Worm (Caenorhabditis elegans) whole organism, young adult: ENCODE data around the gene copd-1.

Source experiments
- B0035.1 ChIP-seq: sonication (generic microtip); optimal IDR thresholded peaks from 2 replicates; lab custom pipeline; 2016; ENCODE audit warnings: missing genetic modification characterization, mild to moderate bottlenecking, missing compliant biosample characterization, missing genotype, missing genetic modification reagents
- B0261.1 ChIP-seq: sonication (generic microtip); optimal IDR thresholded peaks from 2 replicates; lab custom pipeline; 2016; ENCODE audit warnings: mild to moderate bottlenecking, missing genetic modification characterization, moderate library complexity, missing compliant biosample characterization
- F33H1.4 ChIP-seq: fragments of 200-800 bp; sonication (Bioruptor generic); IDR thresholded peaks from 2 replicates; pipeline ENCODE4 v1.3.6; 2022; ENCODE audit warnings: missing genetic modification reagents, missing genetic modification characterization, missing compliant biosample characterization
- F39B2.1 ChIP-seq: fragments of 200-800 bp; sonication (Bioruptor generic); IDR thresholded peaks from 2 replicates; pipeline ENCODE4 v1.3.6; 2022; ENCODE audit warnings: missing genetic modification reagents, missing genetic modification characterization, missing compliant biosample characterization
- F49E8.2 ChIP-seq: sonication (generic microtip); optimal IDR thresholded peaks from 3 replicates; lab custom pipeline; 2017; ENCODE audit warnings: missing genetic modification characterization, mild to moderate bottlenecking, missing compliant biosample characterization, antibody characterized with exemption, moderate library complexity; ENCODE audit not compliant: insufficient read depth
- F57C9.4 ChIP-seq: sonication (generic microtip); optimal IDR thresholded peaks from 2 replicates; lab custom pipeline; 2017; ENCODE audit warnings: mild to moderate bottlenecking, missing genetic modification characterization, missing compliant biosample characterization
- akir-1 ChIP-seq: fragments of 200-800 bp; sonication (Bioruptor generic); optimal IDR thresholded peaks from 2 replicates; lab custom pipeline; 2018; ENCODE audit warnings: mild to moderate bottlenecking, missing genetic modification characterization, moderate library complexity, missing compliant biosample characterization
- ama-1 ChIP-seq, 3 experiments: fragments of 150-350 bp in 1 of 3; sonication (generic microtip) in 2 of 3; optimal IDR thresholded peaks; 2 replicates each; lab custom pipeline; 2014 to 2018; ENCODE audit warnings: missing biosample characterization in 2 of 3, missing genetic modification characterization in 2 of 3, missing genetic modification reagents in 2 of 3
- aptf-3 ChIP-seq: fragments of 200-800 bp; sonication (Bioruptor generic); IDR thresholded peaks from 2 replicates; pipeline ENCODE4 v1.3.6; 2022; ENCODE audit warnings: missing genetic modification characterization, missing compliant biosample characterization
- bed-1 ChIP-seq: fragments of 200-800 bp; sonication (Bioruptor generic); IDR thresholded peaks from 2 replicates; pipeline ENCODE4 v1.3.6; 2022; ENCODE audit warnings: missing genetic modification reagents, missing genetic modification characterization, missing compliant biosample characterization
- bed-2 ChIP-seq: fragments of 200-800 bp; sonication (Bioruptor generic); IDR thresholded peaks from 2 replicates; pipeline ENCODE4 v1.3.6; 2022; ENCODE audit warnings: missing genetic modification reagents, missing genetic modification characterization, missing compliant biosample characterization
- cebp-2 ChIP-seq: fragments of 200-800 bp; sonication (Bioruptor generic); IDR thresholded peaks from 2 replicates; pipeline ENCODE4 v1.3.6; 2022; ENCODE audit warnings: missing genetic modification characterization, missing compliant biosample characterization
- ceh-58 ChIP-seq: fragments of 200-800 bp; sonication (Bioruptor generic); IDR thresholded peaks from 2 replicates; pipeline ENCODE4 v1.3.6; 2022; ENCODE audit warnings: missing genetic modification characterization, missing compliant biosample characterization
- ceh-91 ChIP-seq: fragments of 200-800 bp; sonication (Bioruptor generic); IDR thresholded peaks from 2 replicates; pipeline ENCODE4 v1.3.6; 2022; ENCODE audit warnings: missing genetic modification reagents, missing genetic modification characterization, missing compliant biosample characterization
- dox-1 ChIP-seq: fragments of 200-800 bp; sonication (Bioruptor generic); IDR thresholded peaks from 2 replicates; pipeline ENCODE4 v1.3.6; 2022; ENCODE audit warnings: missing genetic modification reagents, missing genetic modification characterization, missing compliant biosample characterization
- egl-44 ChIP-seq: fragments of 200-800 bp; sonication (Bioruptor generic); IDR thresholded peaks from 2 replicates; pipeline ENCODE4 v1.3.6; 2022; ENCODE audit warnings: missing genetic modification reagents, missing genetic modification characterization, missing compliant biosample characterization
- ets-4 ChIP-seq: fragments of 200-800 bp; sonication (Bioruptor generic); optimal IDR thresholded peaks from 2 replicates; lab custom pipeline; 2018; ENCODE audit warnings: mild to moderate bottlenecking, missing genetic modification characterization, missing compliant biosample characterization
- gei-17 ChIP-seq: fragments of 200-800 bp; sonication (Bioruptor generic); optimal IDR thresholded peaks from 2 replicates; lab custom pipeline; 2018; ENCODE audit warnings: mild to moderate bottlenecking, missing genetic modification characterization, missing compliant biosample characterization
- him-1 ChIP-seq: sonication (generic microtip); optimal IDR thresholded peaks from 2 replicates; lab custom pipeline; 2016; ENCODE audit warnings: missing genotype, missing genetic modification reagents, missing genetic modification characterization, missing compliant biosample characterization
- hlh-26 ChIP-seq: fragments of 200-800 bp; sonication (Bioruptor generic); conservative IDR thresholded peaks from 2 replicates; pipeline ENCODE4 v1.3.6; 2022; ENCODE audit warnings: missing genetic modification reagents, missing genetic modification characterization, missing compliant biosample characterization
- let-607 ChIP-seq, 2 experiments: fragments of 200-800 bp in 1 of 2; sonication (Bioruptor generic) in 1 of 2; sonication (generic microtip) in 1 of 2; optimal IDR thresholded peaks; 2 replicates each; lab custom pipeline; 2016 to 2018; ENCODE audit warnings: mild to moderate bottlenecking in 2 of 2, missing compliant biosample characterization in 2 of 2, missing genetic modification characterization in 2 of 2, moderate library complexity in 2 of 2, missing genotype in 1 of 2
- lin-35 ChIP-seq, 3 experiments: fragments of 150-350 bp in 2 of 3; sonication (generic microtip) in 1 of 3; optimal IDR thresholded peaks; 2 replicates each; lab custom pipeline; 2014 to 2018; ENCODE audit warnings: missing biosample characterization in 3 of 3, missing genetic modification characterization in 3 of 3, missing genetic modification reagents in 3 of 3
- lin-40 ChIP-seq: sonication (generic microtip); optimal IDR thresholded peaks from 2 replicates; lab custom pipeline; 2016; ENCODE audit warnings: missing genetic modification characterization, mild to moderate bottlenecking, missing compliant biosample characterization, missing genotype, missing genetic modification reagents
- lir-1 ChIP-seq: fragments of 200-800 bp; sonication (Bioruptor generic); conservative IDR thresholded peaks from 2 replicates; pipeline ENCODE4 v1.3.6; 2022; ENCODE audit warnings: missing genetic modification reagents, missing genetic modification characterization, missing compliant biosample characterization
- madf-3 ChIP-seq: fragments of 200-800 bp; sonication (Bioruptor generic); IDR thresholded peaks from 2 replicates; pipeline ENCODE4 v1.3.6; 2022; ENCODE audit warnings: missing genetic modification reagents, missing genetic modification characterization, missing compliant biosample characterization
- mcd-1 ChIP-seq: fragments of 200-800 bp; sonication (Bioruptor generic); IDR thresholded peaks from 2 replicates; pipeline ENCODE4 v1.3.6; 2022; ENCODE audit warnings: missing genetic modification reagents, missing genetic modification characterization, missing compliant biosample characterization
- nfya-2 ChIP-seq: fragments of 200-800 bp; sonication (Bioruptor generic); IDR thresholded peaks from 2 replicates; pipeline ENCODE4 v1.3.6; 2022; ENCODE audit warnings: missing genetic modification reagents, missing genetic modification characterization, missing compliant biosample characterization
- nfyb-1 ChIP-seq: fragments of 200-800 bp; sonication (Bioruptor generic); IDR thresholded peaks from 2 replicates; pipeline ENCODE4 v1.3.6; 2022; ENCODE audit warnings: missing genetic modification reagents, missing genetic modification characterization, missing compliant biosample characterization
- nhr-179 ChIP-seq: sonication (generic microtip); optimal IDR thresholded peaks from 2 replicates; lab custom pipeline; 2016; ENCODE audit warnings: mild to moderate bottlenecking, missing genetic modification characterization, missing compliant biosample characterization
- nhr-80 ChIP-seq: sonication (generic microtip); optimal IDR thresholded peaks from 2 replicates; lab custom pipeline; 2016; ENCODE audit warnings: missing genetic modification characterization, missing compliant biosample characterization
- pbrm-1 ChIP-seq: fragments of 200-800 bp; sonication (Bioruptor generic); IDR thresholded peaks from 2 replicates; pipeline ENCODE4 v1.3.6; 2022; ENCODE audit warnings: missing genetic modification reagents, missing genetic modification characterization, missing compliant biosample characterization
- repo-1 ChIP-seq: sonication (generic microtip); optimal IDR thresholded peaks from 2 replicates; lab custom pipeline; 2017; ENCODE audit warnings: mild to moderate bottlenecking, missing genetic modification characterization, missing compliant biosample characterization
- sea-2 ChIP-seq: fragments of 200-800 bp; sonication (Bioruptor generic); IDR thresholded peaks from 2 replicates; pipeline ENCODE4 v1.3.6; 2022; ENCODE audit warnings: missing genetic modification characterization, missing compliant biosample characterization
- snpc-1.3 ChIP-seq: sonication (generic microtip); optimal IDR thresholded peaks from 2 replicates; lab custom pipeline; 2017; ENCODE audit warnings: missing genetic modification characterization, mild to moderate bottlenecking, missing compliant biosample characterization, antibody characterized with exemption, moderate library complexity, missing genotype, missing genetic modification reagents; ENCODE audit not compliant: insufficient read depth
- snpc-4 ChIP-seq, 5 experiments: fragments of 150-350 bp in 1 of 5; sonication (generic microtip) in 4 of 5; optimal IDR thresholded peaks; 2 replicates each; lab custom pipeline; 2014 to 2018; ENCODE audit warnings: missing genetic modification characterization in 5 of 5, missing biosample characterization in 3 of 5, antibody characterized with exemption in 2 of 5, mild to moderate bottlenecking in 2 of 5, missing compliant biosample characterization in 2 of 5, missing genotype in 2 of 5, moderate library complexity in 2 of 5, missing genetic modification reagents in 1 of 5
- somi-1 ChIP-seq: fragments of 200-800 bp; sonication (Bioruptor generic); optimal IDR thresholded peaks from 2 replicates; lab custom pipeline; 2018; ENCODE audit warnings: mild to moderate bottlenecking, missing genetic modification characterization, missing compliant biosample characterization
- tbp1 ChIP-seq: fragments of 200-800 bp; sonication (Bioruptor generic); optimal IDR thresholded peaks from 2 replicates; lab custom pipeline; 2018; ENCODE audit warnings: mild to moderate bottlenecking, missing genetic modification characterization, missing compliant biosample characterization
- unc-130 ChIP-seq: sonication (generic microtip); optimal IDR thresholded peaks from 2 replicates; lab custom pipeline; 2016; ENCODE audit warnings: missing genetic modification reagents, missing genetic modification characterization, missing compliant biosample characterization
- xnd-1 ChIP-seq: sonication (generic microtip); optimal IDR thresholded peaks from 2 replicates; lab custom pipeline; 2016; ENCODE audit warnings: missing genotype, missing genetic modification reagents, missing genetic modification characterization, missing compliant biosample characterization
- ztf-18 ChIP-seq: sonication (generic microtip); optimal IDR thresholded peaks from 2 replicates; lab custom pipeline; 2016; ENCODE audit warnings: missing genotype, mild to moderate bottlenecking, missing genetic modification characterization, missing compliant biosample characterization
- ztf-26 ChIP-seq: sonication (generic microtip); optimal IDR thresholded peaks from 2 replicates; lab custom pipeline; 2017; ENCODE audit warnings: missing genetic modification characterization, missing compliant biosample characterization
- ztf-6 ChIP-seq: fragments of 200-800 bp; sonication (Bioruptor generic); IDR thresholded peaks from 2 replicates; pipeline ENCODE4 v1.3.6; 2022; ENCODE audit warnings: missing genetic modification reagents, missing genetic modification characterization, missing compliant biosample characterization

Gene copd-1

ce11 chrIII:6612282-6612681 lies 12.5 kb downstream of the copd-1 start, which contains the start of gene ctsa-4.2:
Gene ctsa-4.2 (plus strand): TSS chrIII:6612528.
- TF ChIP-seq nhr-80 (peak; percentile 70), egl-44 (GFP tag; lab: Robert Waterston, UW) (no peak), B0035.1 (tag; lab: Kevin White, UChicago) (no peak), pbrm-1 (no peak), ama-1 (optimal IDR thresholded peaks at IDR 0.05; lab: Kevin White, UChicago) (no peak), ama-1 (GFP tag; optimal IDR thresholded peaks at IDR 0.05; lab: Kevin White, UChicago) (no peak)
- TF ChIP-seq, all 124 proteins: peak for 1

ce11 chrIII:6610522-6610921 lies 14.2 kb downstream of the copd-1 start, which contains the start of gene srh-40:
Gene srh-40 (plus strand): TSS chrIII:6610822.
- no peak for TF ChIP-seq B0035.1 (tag; lab: Kevin White, UChicago)
- TF ChIP-seq gei-17 (GFP tag; lab: Kevin White, UChicago): no peak
- TF ChIP-seq F49E8.2: no peak
- no peak for TF ChIP-seq hlh-26
- TF ChIP-seq, all 124 proteins: peak for 0

ce11 chrIII:6608101-6608672 lies 16.6 kb downstream of the copd-1 start, which contains the start of the genes mdh-2 and F20H11.4:
Gene mdh-2 (minus strand): TSS chrIII:6608106.
Gene F20H11.4 (plus strand): TSS chrIII:6608622.
- TF ChIP-seq ceh-91: peak; percentile 44; the same call in 1 of the 2 replicates
- peak; percentile 38 for TF ChIP-seq nhr-80
- TF ChIP-seq madf-3 (GFP tag; lab: Robert Waterston, UW): no peak
- peak; percentile 52; the same call in 1 of the 2 replicates for TF ChIP-seq nfyb-1 (GFP tag; lab: Robert Waterston, UW)
- peak; percentile 53 for TF ChIP-seq snpc-1.3 (tag; lab: Kevin White, UChicago)
- TF ChIP-seq bed-2 (GFP tag; lab: Robert Waterston, UW): no peak
- TF ChIP-seq lin-40 (tag; lab: Kevin White, UChicago): peak; percentile 37
- TF ChIP-seq nfya-2: no peak
- TF ChIP-seq ama-1 (optimal IDR thresholded peaks at IDR 0.05; lab: Kevin White, UChicago): no peak
- no peak for TF ChIP-seq ama-1 (GFP tag; optimal IDR thresholded peaks at IDR 0.05; lab: Kevin White, UChicago)
- TF ChIP-seq F49E8.2: peak; percentile 56
- TF ChIP-seq lir-1 (GFP tag; lab: Robert Waterston, UW): no peak
- TF ChIP-seq sea-2 (GFP tag; lab: Robert Waterston, UW): no peak
- no peak for TF ChIP-seq unc-130 (GFP tag; lab: Kevin White, UChicago)
- TF ChIP-seq ztf-26 (tag; lab: Kevin White, UChicago): no peak
- no peak for TF ChIP-seq repo-1 (tag; lab: Kevin White, UChicago)
- no peak for TF ChIP-seq ztf-6
- TF ChIP-seq mcd-1 (GFP tag; lab: Robert Waterston, UW): peak; percentile 70
- peak; percentile 22 to 89 (median 40) for TF ChIP-seq lin-35 (GFP tag; optimal IDR thresholded peaks at IDR 0.05; lab: Kevin White, UChicago)
- peak; percentile 54 for TF ChIP-seq tbp1 (GFP tag; lab: Kevin White, UChicago)
- peak; percentile 16 for TF ChIP-seq xnd-1 (tag; lab: Kevin White, UChicago)
- peak in 1 of 2 experiments; percentile 17 for TF ChIP-seq let-607 (tag; optimal IDR thresholded peaks at IDR 0.05; lab: Kevin White, UChicago)
- TF ChIP-seq F33H1.4 (GFP tag; lab: Robert Waterston, UW): peak; percentile 92
- TF ChIP-seq cebp-2 (GFP tag; lab: Robert Waterston, UW): no peak
- TF ChIP-seq him-1 (tag; lab: Kevin White, UChicago): no peak
- no peak for TF ChIP-seq nhr-179 (tag; lab: Kevin White, UChicago)
- TF ChIP-seq snpc-4 (GFP tag; optimal IDR thresholded peaks at IDR 0.05; lab: Kevin White, UChicago): no peak
- TF ChIP-seq snpc-4 (tag; optimal IDR thresholded peaks at IDR 0.05; lab: Kevin White, UChicago): no peak
- TF ChIP-seq F57C9.4 (tag; lab: Kevin White, UChicago): no peak
- TF ChIP-seq ceh-58 (GFP tag; lab: Robert Waterston, UW): no peak
- no peak for TF ChIP-seq akir-1 (GFP tag; lab: Kevin White, UChicago)
- TF ChIP-seq somi-1 (GFP tag; lab: Kevin White, UChicago): no peak
- TF ChIP-seq bed-1: no peak
- TF ChIP-seq aptf-3 (GFP tag; lab: Robert Waterston, UW): no peak
- TF ChIP-seq ets-4: no peak
- TF ChIP-seq ztf-18 (tag; lab: Kevin White, UChicago): peak; percentile 25
- no peak for TF ChIP-seq F39B2.1 (GFP tag; lab: Robert Waterston, UW)
- TF ChIP-seq B0261.1 (tag; lab: Kevin White, UChicago): no peak
- no peak; the same call in 1 of the 2 replicates for TF ChIP-seq dox-1
